Fruit fly (Drosophila melanogaster) whole organism, embryonic: ENCODE measurements around the gene Ppcs.
A peak's percentile ranks its signal among the peaks of the same experiment; 100 is the strongest.

ENCODE experiments used
- ATbp ChIP-seq: fragments of 200-800 bp; sonication (Bioruptor generic); optimal IDR thresholded peaks from 2 replicates; lab custom pipeline; 2017; ENCODE audit warnings: missing biosample characterization, mild to moderate bottlenecking, missing genetic modification characterization, missing genetic modification reagents
- Blimp-1 ChIP-seq: fragments of 200-800 bp; sonication (Bioruptor generic); optimal IDR thresholded peaks from 3 replicates; lab custom pipeline; 2018; ENCODE audit warnings: missing biosample characterization, missing genetic modification characterization, mild to moderate bottlenecking, moderate library complexity, missing genetic modification reagents
- CG11696 ChIP-seq: fragments of 200-800 bp; sonication (Bioruptor generic); IDR thresholded peaks from 2 replicates; pipeline ENCODE4 v1.3.6; 2022; ENCODE audit warnings: missing biosample characterization, missing genetic modification characterization
- CG15269 ChIP-seq: fragments of 200-800 bp; sonication (Bioruptor generic); optimal IDR thresholded peaks from 2 replicates; lab custom pipeline; 2018; ENCODE audit warnings: missing biosample characterization, mild to moderate bottlenecking, missing genetic modification characterization, moderate library complexity
- CG1603 ChIP-seq: fragments of 200-800 bp; sonication (Bioruptor generic); optimal IDR thresholded peaks from 2 replicates; lab custom pipeline; 2019; ENCODE audit warnings: missing biosample characterization, mild to moderate bottlenecking, missing genetic modification characterization, moderate library complexity
- CG17359 ChIP-seq: fragments of 200-800 bp; sonication (Bioruptor generic); optimal IDR thresholded peaks from 3 replicates; lab custom pipeline; 2018; ENCODE audit warnings: missing biosample characterization, mild to moderate bottlenecking, missing genetic modification characterization, moderate library complexity
- CG17829 ChIP-seq: fragments of 200-800 bp; optimal IDR thresholded peaks from 2 replicates; lab custom pipeline; 2019; ENCODE audit warnings: missing biosample characterization, mild to moderate bottlenecking, missing genetic modification characterization, moderate library complexity
- CG2129 ChIP-seq: fragments of 200-800 bp; sonication (Bioruptor generic); IDR thresholded peaks from 2 replicates; pipeline ENCODE4 v1.3.6; 2022; ENCODE audit warnings: missing biosample characterization, missing genetic modification characterization; ENCODE audit not compliant: partially characterized antibody
- CG2202 ChIP-seq: fragments of 200-800 bp; sonication (Bioruptor generic); optimal IDR thresholded peaks from 2 replicates; lab custom pipeline; 2018; ENCODE audit warnings: missing biosample characterization, mild to moderate bottlenecking, missing genetic modification characterization
- CG30431 ChIP-seq: fragments of 200-800 bp; sonication (Bioruptor generic); optimal IDR thresholded peaks from 2 replicates; lab custom pipeline; 2017; ENCODE audit warnings: missing biosample characterization, missing genetic modification characterization
- CG32772 ChIP-seq: fragments of 200-800 bp; sonication (Bioruptor generic); IDR thresholded peaks from 2 replicates; pipeline ENCODE4 v1.3.6; 2022; ENCODE audit warnings: missing biosample characterization, missing genetic modification characterization
- CG3407 ChIP-seq: fragments of 200-800 bp; sonication (Bioruptor generic); optimal IDR thresholded peaks from 2 replicates; lab custom pipeline; 2018; ENCODE audit warnings: missing biosample characterization, mild to moderate bottlenecking, missing genetic modification characterization
- CG4424 ChIP-seq: fragments of 200-800 bp; sonication (Bioruptor generic); optimal IDR thresholded peaks from 3 replicates; lab custom pipeline; 2016; ENCODE audit warnings: missing biosample characterization, missing genetic modification characterization
- CG6791 ChIP-seq: fragments of 200-800 bp; sonication (Bioruptor generic); IDR thresholded peaks from 3 replicates; pipeline ENCODE4 v1.3.6; 2022; ENCODE audit warnings: missing biosample characterization, missing genetic modification characterization; ENCODE audit not compliant: partially characterized antibody
- CG7556 ChIP-seq: fragments of 200-800 bp; sonication (Bioruptor generic); optimal IDR thresholded peaks from 2 replicates; lab custom pipeline; 2017; ENCODE audit warnings: missing biosample characterization, mild to moderate bottlenecking, missing genetic modification characterization
- CG7963 ChIP-seq: fragments of 200-800 bp; sonication (Bioruptor generic); IDR thresholded peaks from 3 replicates; pipeline ENCODE4 v1.3.6; 2022; ENCODE audit warnings: missing biosample characterization, missing genetic modification characterization; ENCODE audit not compliant: partially characterized antibody
- CG8478 ChIP-seq: fragments of >200 bp; optimal IDR thresholded peaks from 2 replicates; lab custom pipeline; 2018
- CG9437 ChIP-seq: fragments of 200-800 bp; sonication (Bioruptor generic); optimal IDR thresholded peaks from 2 replicates; lab custom pipeline; 2018; ENCODE audit warnings: missing biosample characterization, mild to moderate bottlenecking, missing genetic modification characterization
- CG9727 ChIP-seq: fragments of 200-800 bp; sonication (Bioruptor generic); optimal IDR thresholded peaks from 3 replicates; lab custom pipeline; 2017; ENCODE audit warnings: missing biosample characterization, mild to moderate bottlenecking, missing genetic modification characterization
- CoRest ChIP-seq: fragments of 200-800 bp; sonication (Bioruptor generic); optimal IDR thresholded peaks from 3 replicates; lab custom pipeline; 2018; ENCODE audit warnings: missing biosample characterization, mild to moderate bottlenecking, missing genetic modification characterization, moderate library complexity
- D ChIP-seq, 2 experiments: fragments of 200-800 bp in 1 of 2; fragments of >200 bp in 1 of 2; sonication (Bioruptor generic) in 1 of 2; optimal IDR thresholded peaks; 2 replicates in 1 of 2; 3 replicates in 1 of 2; lab custom pipeline; 2017; ENCODE audit warnings: mild to moderate bottlenecking in 1 of 2, missing biosample characterization in 1 of 2, missing genetic modification characterization in 1 of 2, missing genetic modification reagents in 1 of 2
- D19B ChIP-seq: fragments of 200-800 bp; sonication (Bioruptor generic); optimal IDR thresholded peaks from 2 replicates; lab custom pipeline; 2017; ENCODE audit warnings: missing biosample characterization, mild to moderate bottlenecking, missing genetic modification characterization
- Drgx ChIP-seq: fragments of 200-800 bp; sonication (Bioruptor generic); IDR thresholded peaks from 2 replicates; pipeline ENCODE4 v1.3.6; 2022; ENCODE audit warnings: missing biosample characterization, missing genetic modification characterization
- E2f1 ChIP-seq: fragments of 200-800 bp; sonication (Bioruptor generic); IDR thresholded peaks from 2 replicates; pipeline ENCODE4 v1.3.6; 2022; ENCODE audit warnings: missing biosample characterization, missing genetic modification characterization
- HLH4C ChIP-seq: fragments of 200-800 bp; sonication (Bioruptor generic); IDR thresholded peaks from 3 replicates; pipeline ENCODE4 v1.3.6; 2022; ENCODE audit warnings: missing biosample characterization, missing genetic modification characterization; ENCODE audit not compliant: partially characterized antibody
- Hey ChIP-seq: fragments of 200-800 bp; sonication (Bioruptor generic); optimal IDR thresholded peaks from 3 replicates; lab custom pipeline; 2018; ENCODE audit warnings: missing biosample characterization, mild to moderate bottlenecking, missing genetic modification characterization
- Kr ChIP-seq: fragments of 200-800 bp; sonication (Bioruptor generic); optimal IDR thresholded peaks from 2 replicates; lab custom pipeline; 2017; ENCODE audit warnings: missing biosample characterization, mild to moderate bottlenecking, missing genetic modification characterization
- Oli ChIP-seq: fragments of 200-800 bp; sonication (Bioruptor generic); optimal IDR thresholded peaks from 2 replicates; lab custom pipeline; 2018; ENCODE audit warnings: missing biosample characterization, mild to moderate bottlenecking, missing genetic modification characterization, moderate library complexity
- Ravus ChIP-seq: fragments of 200-800 bp; sonication (Bioruptor generic); IDR thresholded peaks from 2 replicates; pipeline ENCODE4 v1.3.6; 2022; ENCODE audit warnings: missing biosample characterization, missing genetic modification characterization
- Sox100B ChIP-seq: fragments of 200-800 bp; sonication (Bioruptor generic); optimal IDR thresholded peaks from 3 replicates; lab custom pipeline; 2018; ENCODE audit warnings: missing biosample characterization, mild to moderate bottlenecking, missing genetic modification characterization
- Xrp1 ChIP-seq: fragments of 200-800 bp; sonication (Bioruptor generic); IDR thresholded peaks from 2 replicates; pipeline ENCODE4 v1.3.6; 2022; ENCODE audit warnings: missing biosample characterization, missing genetic modification characterization
- al ChIP-seq: fragments of 200-800 bp; sonication (Bioruptor generic); IDR thresholded peaks from 2 replicates; pipeline ENCODE4 v1.3.6; 2022; ENCODE audit warnings: missing biosample characterization, missing genetic modification characterization
- amos ChIP-seq: fragments of 200-800 bp; sonication (Bioruptor generic); IDR thresholded peaks from 2 replicates; pipeline ENCODE4 v1.3.6; 2022; ENCODE audit warnings: missing biosample characterization, missing genetic modification characterization; ENCODE audit not compliant: partially characterized antibody
- ara ChIP-seq: fragments of 200-800 bp; sonication (Bioruptor generic); IDR thresholded peaks from 2 replicates; pipeline ENCODE4 v1.3.6; 2022; ENCODE audit warnings: missing biosample characterization, missing genetic modification characterization
- ato ChIP-seq: fragments of 200-800 bp; sonication (Bioruptor generic); IDR thresholded peaks from 2 replicates; pipeline ENCODE4 v1.3.6; 2022; ENCODE audit warnings: missing biosample characterization, missing genetic modification characterization; ENCODE audit not compliant: partially characterized antibody
- chn ChIP-seq: fragments of 200-800 bp; sonication (Bioruptor generic); optimal IDR thresholded peaks from 2 replicates; lab custom pipeline; 2016; ENCODE audit warnings: missing biosample characterization, missing genetic modification characterization
- gro ChIP-seq: fragments of 200-800 bp; sonication (Bioruptor generic); optimal IDR thresholded peaks from 2 replicates; lab custom pipeline; 2016; ENCODE audit warnings: missing biosample characterization, missing genetic modification characterization
- gsb-n ChIP-seq: fragments of 200-800 bp; sonication (Bioruptor generic); optimal IDR thresholded peaks from 3 replicates; lab custom pipeline; 2018; ENCODE audit warnings: missing biosample characterization, mild to moderate bottlenecking, missing genetic modification characterization
- ken ChIP-seq: fragments of 200-800 bp; sonication (Bioruptor generic); IDR thresholded peaks from 3 replicates; pipeline ENCODE4 v1.3.6; 2022; ENCODE audit warnings: missing biosample characterization, missing genetic modification characterization
- nerfin-2 ChIP-seq: fragments of 200-800 bp; sonication (Bioruptor generic); IDR thresholded peaks from 2 replicates; pipeline ENCODE4 v1.3.6; 2022; ENCODE audit warnings: missing biosample characterization, missing genetic modification characterization; ENCODE audit not compliant: partially characterized antibody
- pan ChIP-seq, 4 experiments: fragments of >200 bp in 3 of 4; fragments of 200-800 bp in 1 of 4; sonication (Bioruptor generic) in 1 of 4; optimal IDR thresholded peaks in 3 of 4; IDR thresholded peaks in 1 of 4; 2 replicates each; pipeline versions ENCODE4 v1.3.6 to Lab custom; 2017 to 2022; ENCODE audit warnings: missing biosample characterization in 2 of 4, missing genetic modification characterization in 2 of 4, mixed read lengths in 1 of 4
- pnt ChIP-seq: fragments of 200-800 bp; sonication (Bioruptor generic); optimal IDR thresholded peaks from 3 replicates; lab custom pipeline; 2016; ENCODE audit warnings: missing biosample characterization, missing genetic modification characterization
- run ChIP-seq: fragments of 200-800 bp; sonication (Bioruptor generic); optimal IDR thresholded peaks from 3 replicates; lab custom pipeline; 2018; ENCODE audit warnings: missing biosample characterization, mild to moderate bottlenecking, missing genetic modification characterization
- scrt ChIP-seq: fragments of 200-800 bp; sonication (Bioruptor generic); optimal IDR thresholded peaks from 2 replicates; lab custom pipeline; 2018; ENCODE audit warnings: missing biosample characterization, mild to moderate bottlenecking, missing genetic modification characterization, moderate library complexity
- sens ChIP-seq: fragments of 200-800 bp; sonication (Bioruptor generic); peaks from one replicate; lab custom pipeline; 2016; ENCODE audit warnings: missing biosample characterization, missing genetic modification characterization
- ttk ChIP-seq: fragments of 200-800 bp; sonication (Bioruptor generic); IDR thresholded peaks from 2 replicates; pipeline ENCODE4 v2.1.2; 2022; ENCODE audit warnings: missing biosample characterization, missing genetic modification characterization
- unpg ChIP-seq: fragments of 200-800 bp; sonication (Bioruptor generic); optimal IDR thresholded peaks from 3 replicates; lab custom pipeline; 2018; ENCODE audit warnings: missing biosample characterization, mild to moderate bottlenecking, missing genetic modification characterization, moderate library complexity
- vnd ChIP-seq: fragments of 200-800 bp; sonication (Bioruptor generic); IDR thresholded peaks from 3 replicates; pipeline ENCODE4 v1.3.6; 2022; ENCODE audit warnings: missing biosample characterization, missing genetic modification characterization; ENCODE audit not compliant: partially characterized antibody

Gene Ppcs

dm6 chr3R:19113836-19114235 is 33.9 kb downstream of the Ppcs start (continued):
- no peak for TF ChIP-seq run
- peak; percentile 17 for TF ChIP-seq CG17829
- TF ChIP-seq Ravus (GFP tag; lab: Robert Waterston, UW): no peak
- peak; percentile 6 for TF ChIP-seq CG9727
- peak; percentile 45 for TF ChIP-seq unpg (GFP tag; lab: Kevin White, UChicago)
- peak; percentile 39 for TF ChIP-seq CG30431 (GFP tag; lab: Kevin White, UChicago)
- no peak for TF ChIP-seq Kr
- TF ChIP-seq vnd (GFP tag; lab: Robert Waterston, UW): no peak
- peak; percentile 60; the same call in 2 of the 3 replicates for TF ChIP-seq CG7963 (GFP tag; lab: Robert Waterston, UW)
- no peak for TF ChIP-seq amos (GFP tag; lab: Robert Waterston, UW)
- peak; percentile 31; the same call in 1 of the 2 replicates for TF ChIP-seq ato (GFP tag; lab: Robert Waterston, UW)
- TF ChIP-seq sens (GFP tag; lab: Kevin White, UChicago): peak; percentile 67
- TF ChIP-seq D (optimal IDR thresholded peaks at IDR 0.05; lab: Kevin White, UChicago): no peak
- TF ChIP-seq D (GFP tag; optimal IDR thresholded peaks at IDR 0.05; lab: Kevin White, UChicago): peak; percentile 5
- TF ChIP-seq CG9437 (GFP tag; lab: Kevin White, UChicago): peak; percentile 1
- peak; percentile 66 for TF ChIP-seq HLH4C
- TF ChIP-seq CG2202 (tag; lab: Kevin White, UChicago): no peak
- no peak for TF ChIP-seq CG8478 (lab: Kevin White, UChicago)
- TF ChIP-seq CG1603 (tag; lab: Kevin White, UChicago): peak; percentile 76
- TF ChIP-seq CG2129 (GFP tag; lab: Robert Waterston, UW): no peak
- peak; percentile 47 for TF ChIP-seq CG17359 (tag; lab: Kevin White, UChicago)
- peak; percentile 65; the same call in 1 of the 2 replicates for TF ChIP-seq nerfin-2 (GFP tag; lab: Robert Waterston, UW)
- TF ChIP-seq CG4424 (GFP tag; lab: Kevin White, UChicago): peak; percentile 11
- TF ChIP-seq CG15269 (tag; lab: Kevin White, UChicago): peak; percentile 19
- TF ChIP-seq CG32772 (GFP tag; lab: Robert Waterston, UW): peak; percentile 44
- 0 out of 2 replicates have a peak, but pooled peaks have one; percentile 8 for TF ChIP-seq ttk (GFP tag; lab: Robert Waterston, UW)
- no peak for TF ChIP-seq al (GFP tag; lab: Robert Waterston, UW)
- TF ChIP-seq ATbp (GFP tag; lab: Kevin White, UChicago): peak; percentile 54
- 0 out of 2 replicates have a peak, but pooled peaks have one; percentile 47 for TF ChIP-seq Xrp1
- no peak for TF ChIP-seq Hey (tag; lab: Kevin White, UChicago)
- peak; percentile 63 for TF ChIP-seq ara (GFP tag; lab: Robert Waterston, UW)
- TF ChIP-seq pnt: peak; percentile 36
- TF ChIP-seq D19B (GFP tag; lab: Kevin White, UChicago): peak; percentile 34
- peak; percentile 38 for TF ChIP-seq chn (GFP tag; lab: Kevin White, UChicago)
- peak; percentile 24 for TF ChIP-seq CG3407 (GFP tag; lab: Kevin White, UChicago)
- TF ChIP-seq CG7556 (GFP tag; lab: Kevin White, UChicago): peak; percentile 3
- peak; percentile 63; the same call in 2 of the 3 replicates for TF ChIP-seq ken (GFP tag; lab: Robert Waterston, UW)
- peak; percentile 55; the same call in 1 of the 3 replicates for TF ChIP-seq CG6791 (GFP tag; lab: Robert Waterston, UW)
- TF ChIP-seq Oli: peak; percentile 61
- TF ChIP-seq CG11696 (GFP tag; lab: Robert Waterston, UW): no peak
- peak; percentile 29; the same call in 1 of the 2 replicates for TF ChIP-seq E2f1
- TF ChIP-seq Drgx (GFP tag; lab: Robert Waterston, UW): peak; percentile 24; the same call in 1 of the 2 replicates
- peak; percentile 14 for TF ChIP-seq gsb-n (tag; lab: Kevin White, UChicago)
- TF ChIP-seq Sox100B (GFP tag; lab: Kevin White, UChicago): peak; percentile 27
- TF ChIP-seq scrt (GFP tag; lab: Kevin White, UChicago): no peak
- TF ChIP-seq CoRest (tag; lab: Kevin White, UChicago): peak; percentile 12
- TF ChIP-seq pan (optimal IDR thresholded peaks at IDR 0.05; lab: Kevin White, UChicago): no peak
- TF ChIP-seq pan (GFP tag; optimal IDR thresholded peaks at IDR 0.05 in 1 of 2, IDR thresholded peaks at IDR 0.05 in 1 of 2): peak in 1 of 2 experiments; percentile 22
- peak; percentile 50 for TF ChIP-seq Blimp-1
- TF ChIP-seq gro (GFP tag; lab: Kevin White, UChicago): no peak
